Worm (Caenorhabditis elegans) whole organism, midembryonic: ENCODE data around the gene tag-321.

Experiments used
- T22C8.4 ChIP-seq: fragments of 200-800 bp; sonication (Bioruptor generic); IDR thresholded peaks from 2 replicates; pipeline ENCODE4 v1.3.6; 2022; ENCODE audit warnings: missing genetic modification characterization, missing compliant biosample characterization
- cog-1 ChIP-seq: sonication (generic microtip); optimal IDR thresholded peaks from 2 replicates; lab custom pipeline; 2016; ENCODE audit warnings: missing genetic modification characterization, missing compliant biosample characterization
- flt-1 ChIP-seq: fragments of 200-800 bp; sonication (Bioruptor generic); IDR thresholded peaks from 2 replicates; pipeline ENCODE4 v1.3.6; 2022; ENCODE audit warnings: missing genetic modification characterization, missing compliant biosample characterization
- klf-2 ChIP-seq: fragments of 200-800 bp; sonication (Bioruptor generic); conservative IDR thresholded peaks from 2 replicates; pipeline ENCODE4 v1.3.6; 2022; ENCODE audit warnings: missing genetic modification reagents, missing genetic modification characterization, missing compliant biosample characterization
- med-1 ChIP-seq: sonication (generic microtip); optimal IDR thresholded peaks from 2 replicates; lab custom pipeline; 2017; ENCODE audit warnings: missing genetic modification characterization, mild to moderate bottlenecking, missing compliant biosample characterization, antibody characterized with exemption, missing genetic modification reagents; ENCODE audit not compliant: insufficient read depth
- ref-1 ChIP-seq: fragments of 200-800 bp; sonication (Bioruptor generic); conservative IDR thresholded peaks from 2 replicates; pipeline ENCODE4 v1.3.6; 2022; ENCODE audit warnings: missing genetic modification reagents, missing genetic modification characterization, missing compliant biosample characterization
- tab-1 ChIP-seq: fragments of 200-800 bp; sonication (Bioruptor generic); IDR thresholded peaks from 2 replicates; pipeline ENCODE4 v1.3.6; 2022; ENCODE audit warnings: missing genetic modification characterization, missing compliant biosample characterization
- ztf-23 ChIP-seq: fragments of 200-800 bp; sonication (Bioruptor generic); IDR thresholded peaks from 2 replicates; pipeline ENCODE4 v1.3.6; 2022; ENCODE audit warnings: missing genetic modification reagents, missing genetic modification characterization, missing compliant biosample characterization
- ztf-29 ChIP-seq: fragments of 200-800 bp; sonication (Bioruptor generic); IDR thresholded peaks from 2 replicates; pipeline ENCODE4 v1.3.6; 2022; ENCODE audit warnings: missing genetic modification reagents, missing genetic modification characterization, missing compliant biosample characterization

The tag-321 gene

DNA sequence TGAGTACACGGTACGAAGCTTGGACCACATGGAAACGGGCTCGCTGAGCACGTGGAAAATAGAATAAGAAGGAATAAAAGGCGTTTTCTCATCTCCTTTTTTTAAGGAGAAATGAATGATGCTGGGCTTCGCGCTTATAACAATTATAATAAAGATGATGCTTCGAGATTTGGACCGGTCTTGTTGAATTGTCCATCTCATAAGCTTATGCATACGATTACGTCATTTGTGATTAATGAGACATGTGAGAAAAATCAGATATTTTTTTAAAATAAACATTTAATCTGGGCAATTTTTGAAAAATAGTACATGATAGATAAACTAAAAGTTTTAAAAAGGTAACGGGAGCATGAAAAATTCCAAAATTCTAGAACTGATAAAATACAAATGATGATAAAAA, 26.4 kb downstream of the tag-321 start, which contains the start of gene C46A5.4:
C46A5.4 (minus strand) TSS at position 101 of the 400 bp plus-strand sequence.
- no peak for TF ChIP-seq klf-2 (GFP tag; lab: Robert Waterston, UW)
- no peak for TF ChIP-seq tab-1 (GFP tag; lab: Robert Waterston, UW)
- TF ChIP-seq ref-1 (GFP tag; lab: Robert Waterston, UW) = no peak
- TF ChIP-seq cog-1 (tag; lab: Kevin White, UChicago) = no peak
- TF ChIP-seq flt-1 (GFP tag; lab: Robert Waterston, UW) = no peak
- no peak for TF ChIP-seq ztf-23
- no peak for TF ChIP-seq med-1 (GFP tag; lab: Kevin White, UChicago)

DNA sequence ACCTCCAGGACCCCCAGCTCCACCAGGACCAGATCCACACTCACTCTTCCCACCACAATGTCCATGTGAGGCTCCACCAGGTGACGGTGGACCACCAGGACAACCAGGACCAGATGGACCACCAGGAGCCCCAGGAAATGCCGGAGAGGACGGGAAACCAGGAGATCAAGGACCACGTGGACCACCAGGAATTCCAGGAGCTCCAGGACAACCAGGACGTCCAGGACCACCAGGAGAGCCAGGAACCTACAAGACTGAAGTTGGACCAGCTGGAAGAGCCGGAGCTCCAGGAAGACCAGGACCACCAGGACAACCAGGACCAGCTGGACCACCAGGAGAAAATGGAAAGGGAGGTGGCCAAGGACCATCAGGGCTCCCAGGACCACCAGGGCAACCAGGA, 29.5 kb downstream of the tag-321 start:
- TF ChIP-seq ztf-23 (no peak), ref-1 (GFP tag; lab: Robert Waterston, UW) (no peak), klf-2 (GFP tag; lab: Robert Waterston, UW) (no peak), ztf-29 (no peak)

DNA sequence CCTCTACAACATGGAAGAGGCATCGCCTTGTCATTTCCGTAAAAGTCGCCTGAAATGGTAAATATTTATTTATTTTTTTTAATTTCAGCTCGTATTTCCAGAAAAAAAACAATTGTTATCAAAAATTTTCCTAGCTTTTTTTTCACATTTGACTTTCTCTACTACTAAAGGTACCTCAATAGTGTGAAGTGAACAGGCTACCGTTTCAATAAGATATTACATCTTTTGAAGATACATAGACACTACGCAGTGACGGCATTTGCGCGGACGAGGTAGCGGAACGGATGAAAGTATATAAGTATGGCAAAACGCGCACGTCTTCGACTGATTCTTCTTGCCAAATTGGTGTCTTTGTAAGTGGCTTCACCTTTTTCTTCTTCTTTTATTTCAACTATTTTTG, 30.5 kb downstream of the tag-321 start, which contains the start of gene col-14:
col-14 (plus strand) TSS at position 301 of the 400 bp plus-strand sequence.
- TF ChIP-seq ztf-23 (no peak), T22C8.4 (GFP tag; lab: Robert Waterston, UW) (no peak), tab-1 (GFP tag; lab: Robert Waterston, UW) (no peak), cog-1 (tag; lab: Kevin White, UChicago) (no peak), med-1 (GFP tag; lab: Kevin White, UChicago) (no peak), ref-1 (GFP tag; lab: Robert Waterston, UW) (no peak), klf-2 (GFP tag; lab: Robert Waterston, UW) (no peak), flt-1 (GFP tag; lab: Robert Waterston, UW) (no peak), ztf-29 (no peak)

DNA sequence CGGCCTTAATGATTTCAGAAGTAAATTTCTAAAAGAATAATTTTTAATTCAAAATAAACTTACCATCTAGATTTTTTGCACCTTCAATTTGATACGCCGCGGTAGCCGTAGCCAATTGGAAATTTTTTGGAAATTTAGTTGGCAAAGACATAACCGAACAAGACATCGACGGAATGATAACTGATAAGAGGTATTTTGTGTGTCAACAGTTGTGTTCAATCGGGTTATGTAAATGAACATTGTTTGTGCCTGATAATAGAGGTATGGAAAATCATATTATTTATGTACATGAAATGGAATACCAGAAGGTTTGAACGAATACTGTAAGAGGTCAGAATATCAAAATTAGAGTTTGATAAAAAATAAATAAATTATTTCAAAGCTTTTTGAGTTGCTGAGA, 35.8 kb downstream of the tag-321 start, which contains the start of gene klo-1:
klo-1 (minus strand) TSS at position 388 of the 400 bp plus-strand sequence.
- TF ChIP-seq tab-1 (GFP tag; lab: Robert Waterston, UW) (no peak), ztf-23 (no peak), med-1 (GFP tag; lab: Kevin White, UChicago) (no peak), flt-1 (GFP tag; lab: Robert Waterston, UW) (no peak), T22C8.4 (GFP tag; lab: Robert Waterston, UW) (no peak), cog-1 (tag; lab: Kevin White, UChicago) (no peak), ref-1 (GFP tag; lab: Robert Waterston, UW) (no peak), klf-2 (GFP tag; lab: Robert Waterston, UW) (no peak), ztf-29 (no peak)

DNA sequence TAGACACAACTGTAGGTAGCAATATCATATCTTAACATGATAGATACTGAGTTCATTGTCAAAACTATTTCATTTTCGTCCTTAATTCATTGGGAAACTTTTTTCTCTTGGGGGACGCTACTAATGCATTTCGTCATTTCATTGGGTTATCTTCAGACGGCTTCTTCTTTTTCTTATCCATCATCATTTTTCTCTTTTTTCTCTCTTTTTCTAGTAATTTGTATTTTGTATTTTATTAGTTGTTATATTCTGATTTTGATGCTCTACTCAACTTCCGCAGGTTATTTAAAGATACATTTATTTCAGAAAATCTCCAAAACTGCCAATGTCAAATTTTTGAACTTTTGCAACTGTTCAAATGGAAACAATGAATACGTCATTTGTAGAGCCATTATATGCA, 40.1 kb downstream of the tag-321 start, which contains the start of gene npr-35:
npr-35 (plus strand) TSS at position 301 of the 400 bp plus-strand sequence.
- no peak for TF ChIP-seq ref-1 (GFP tag; lab: Robert Waterston, UW)
- no peak for TF ChIP-seq med-1 (GFP tag; lab: Kevin White, UChicago)
- no peak for TF ChIP-seq cog-1 (tag; lab: Kevin White, UChicago)
- TF ChIP-seq klf-2 (GFP tag; lab: Robert Waterston, UW) = no peak
- TF ChIP-seq tab-1 (GFP tag; lab: Robert Waterston, UW) = no peak
- TF ChIP-seq ztf-29 = no peak
- no peak for TF ChIP-seq T22C8.4 (GFP tag; lab: Robert Waterston, UW)
- no peak for TF ChIP-seq ztf-23
- no peak for TF ChIP-seq flt-1 (GFP tag; lab: Robert Waterston, UW)

DNA sequence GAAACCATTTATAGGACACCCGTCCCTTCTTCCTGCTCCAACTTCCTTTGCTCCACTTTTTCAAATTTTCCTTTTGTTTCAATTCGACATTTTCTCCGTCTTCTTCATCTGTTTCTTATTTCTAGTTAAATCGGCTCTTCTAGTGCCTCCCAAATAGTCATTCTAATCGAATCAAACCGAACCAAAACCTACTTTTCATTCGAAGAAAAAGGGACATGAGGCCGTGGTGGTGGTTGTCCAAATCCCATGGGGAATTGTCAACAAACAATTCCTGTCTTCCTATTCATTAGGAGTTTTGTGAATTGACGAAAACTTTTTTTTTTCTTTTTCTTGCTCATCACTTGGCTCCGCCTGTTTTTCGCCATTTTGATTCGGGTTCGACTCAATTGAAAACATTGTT, 47.0 kb downstream of the tag-321 start:
- no peak for TF ChIP-seq ztf-23
- no peak for TF ChIP-seq klf-2 (GFP tag; lab: Robert Waterston, UW)
- no peak for TF ChIP-seq flt-1 (GFP tag; lab: Robert Waterston, UW)
- TF ChIP-seq tab-1 (GFP tag; lab: Robert Waterston, UW) = no peak
- TF ChIP-seq ref-1 (GFP tag; lab: Robert Waterston, UW) = no peak
- no peak for TF ChIP-seq ztf-29
- no peak for TF ChIP-seq cog-1 (tag; lab: Kevin White, UChicago)
- no peak for TF ChIP-seq T22C8.4 (GFP tag; lab: Robert Waterston, UW)
- TF ChIP-seq med-1 (GFP tag; lab: Kevin White, UChicago) = no peak

DNA sequence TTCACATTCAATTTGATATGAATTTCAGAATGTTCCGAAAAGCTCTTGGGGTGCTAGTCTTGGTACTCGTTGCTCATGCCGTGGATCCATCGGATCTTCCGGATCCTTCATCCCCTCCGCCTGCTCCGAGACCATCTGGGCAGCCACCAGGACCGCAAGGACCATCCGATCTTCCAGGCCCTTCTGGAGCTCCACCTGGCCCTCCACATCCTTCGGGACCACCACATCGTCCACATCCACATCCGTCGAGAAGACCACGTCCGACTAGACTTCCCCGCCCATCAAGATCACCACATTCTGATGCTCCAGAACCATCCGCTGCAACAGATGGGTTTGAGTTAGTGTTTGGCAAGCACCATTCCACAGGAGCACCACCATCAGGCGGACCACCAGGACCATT, 49.0 kb downstream of the tag-321 start, which contains the start of gene clx-1:
clx-1 (plus strand) TSS at position 30 of the 400 bp plus-strand sequence.
- TF ChIP-seq tab-1 (GFP tag; lab: Robert Waterston, UW) (no peak), T22C8.4 (GFP tag; lab: Robert Waterston, UW) (no peak), flt-1 (GFP tag; lab: Robert Waterston, UW) (no peak), cog-1 (tag; lab: Kevin White, UChicago) (no peak), med-1 (GFP tag; lab: Kevin White, UChicago) (no peak), ref-1 (GFP tag; lab: Robert Waterston, UW) (no peak), ztf-29 (no peak), klf-2 (GFP tag; lab: Robert Waterston, UW) (no peak), ztf-23 (no peak)

DNA sequence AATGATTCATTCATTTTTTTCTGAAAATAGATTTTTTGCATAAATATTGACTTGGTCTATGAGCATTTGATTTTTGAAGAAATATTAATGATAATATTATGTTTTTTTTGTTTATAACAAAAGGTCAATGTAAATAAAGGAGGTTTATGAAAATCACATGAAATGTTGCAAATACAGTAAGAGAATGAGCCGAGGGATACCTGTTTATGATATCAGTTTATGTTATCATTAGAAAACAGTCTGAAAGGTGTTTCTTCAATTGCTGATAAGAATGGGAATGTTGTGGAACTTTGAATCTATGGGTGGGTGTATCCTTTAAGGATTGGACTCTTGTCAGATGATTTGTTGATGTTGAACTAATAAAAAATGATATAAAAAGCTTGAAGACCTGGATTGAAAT, 49.5 kb downstream of the tag-321 start:
- TF ChIP-seq T22C8.4 (GFP tag; lab: Robert Waterston, UW) (no peak), flt-1 (GFP tag; lab: Robert Waterston, UW) (no peak), cog-1 (tag; lab: Kevin White, UChicago) (no peak), ztf-29 (no peak), klf-2 (GFP tag; lab: Robert Waterston, UW) (no peak), ztf-23 (no peak), tab-1 (GFP tag; lab: Robert Waterston, UW) (no peak), ref-1 (GFP tag; lab: Robert Waterston, UW) (no peak), med-1 (GFP tag; lab: Kevin White, UChicago) (no peak)
